Worm (Caenorhabditis elegans) whole organism, L4 larva: Measurements from ENCODE around the gene R11F4.1.

ENCODE experiments used
- R02D3.7 ChIP-seq: fragments of 150-350 bp; sonication (generic microtip); optimal IDR thresholded peaks from 3 replicates; lab custom pipeline; 2014; ENCODE audit warnings: missing biosample characterization, missing genetic modification characterization
- Y5F2A.4 ChIP-seq: fragments of 200-800 bp; sonication (Bioruptor generic); optimal IDR thresholded peaks from 2 replicates; lab custom pipeline; 2018; ENCODE audit warnings: mild to moderate bottlenecking, missing genetic modification characterization, missing compliant biosample characterization
- Y75B8A.6 ChIP-seq: fragments of 200-800 bp; sonication (Bioruptor generic); IDR thresholded peaks from 2 replicates; pipeline ENCODE4 v1.3.6; 2022; ENCODE audit warnings: missing genetic modification reagents, missing genetic modification characterization, missing compliant biosample characterization
- ZK546.5 ChIP-seq, 2 experiments: sonication (generic microtip); optimal IDR thresholded peaks; 2 replicates each; lab custom pipeline; 2017; ENCODE audit warnings: missing biosample characterization in 2 of 2, missing genetic modification characterization in 2 of 2
- aly-2 ChIP-seq: sonication (generic microtip); optimal IDR thresholded peaks from 2 replicates; lab custom pipeline; 2018; ENCODE audit warnings: missing biosample characterization, missing genetic modification characterization
- ama-1 ChIP-seq: fragments of 150-350 bp; optimal IDR thresholded peaks from 2 replicates; lab custom pipeline; 2014; ENCODE audit warnings: inconsistent platforms, mixed read lengths
- ceh-32 ChIP-seq: sonication (generic microtip); optimal IDR thresholded peaks from 2 replicates; lab custom pipeline; 2016; ENCODE audit warnings: mild to moderate bottlenecking, missing genetic modification characterization, missing compliant biosample characterization; ENCODE audit not compliant: poor library complexity
- ceh-44 ChIP-seq: fragments of 200-800 bp; sonication (Bioruptor generic); IDR thresholded peaks from 2 replicates; pipeline ENCODE4 v1.3.6; 2022; ENCODE audit warnings: missing genetic modification reagents, missing genetic modification characterization, missing compliant biosample characterization
- ces-1 ChIP-seq: fragments of 150-350 bp; sonication (generic microtip); optimal IDR thresholded peaks from 4 replicates; lab custom pipeline; 2014; ENCODE audit warnings: missing biosample characterization, missing genetic modification reagents, missing genetic modification characterization
- ctbp-1 ChIP-seq: fragments of 200-800 bp; sonication (Bioruptor generic); IDR thresholded peaks from 2 replicates; pipeline ENCODE4 v1.3.6; 2022; ENCODE audit warnings: missing genetic modification reagents, missing genetic modification characterization, missing compliant biosample characterization
- daf-16 ChIP-seq, 3 experiments: sonication (generic microtip); optimal IDR thresholded peaks; 2 replicates each; lab custom pipeline; 2016 to 2017; ENCODE audit warnings: missing genetic modification characterization in 3 of 3, missing genetic modification reagents in 3 of 3, mild to moderate bottlenecking in 2 of 3, missing compliant biosample characterization in 2 of 3, missing biosample characterization in 1 of 3, moderate library complexity in 1 of 3
- daf-19 ChIP-seq: fragments of 200-800 bp; sonication (Bioruptor generic); conservative IDR thresholded peaks from 2 replicates; pipeline ENCODE4 v1.3.6; 2022; ENCODE audit warnings: missing genetic modification characterization, missing compliant biosample characterization
- dmd-6 ChIP-seq: fragments of 200-800 bp; sonication (Bioruptor generic); IDR thresholded peaks from 2 replicates; pipeline ENCODE4 v1.3.6; 2022; ENCODE audit warnings: missing genetic modification reagents, missing genetic modification characterization, missing compliant biosample characterization
- dmd-8 ChIP-seq: fragments of 200-800 bp; sonication (Bioruptor generic); IDR thresholded peaks from 2 replicates; pipeline ENCODE4 v1.3.6; 2022; ENCODE audit warnings: missing genetic modification characterization, missing compliant biosample characterization
- dmd-9 ChIP-seq: fragments of 200-800 bp; sonication (Bioruptor generic); IDR thresholded peaks from 2 replicates; pipeline ENCODE4 v1.3.6; 2022; ENCODE audit warnings: missing genetic modification reagents, missing genetic modification characterization, missing compliant biosample characterization
- duxl-1 ChIP-seq: sonication (generic microtip); optimal IDR thresholded peaks from 2 replicates; lab custom pipeline; 2016; ENCODE audit warnings: mild to moderate bottlenecking, missing genetic modification characterization, moderate library complexity, missing compliant biosample characterization; ENCODE audit not compliant: poor library complexity
- dve-1 ChIP-seq: sonication (generic microtip); optimal IDR thresholded peaks from 2 replicates; lab custom pipeline; 2017; ENCODE audit warnings: antibody characterized with exemption, mild to moderate bottlenecking, missing genetic modification characterization, missing compliant biosample characterization; ENCODE audit not compliant: insufficient read depth
- fkh-10 ChIP-seq: fragments of 150-350 bp; optimal IDR thresholded peaks from 2 replicates; lab custom pipeline; 2014; ENCODE audit warnings: missing biosample characterization, missing genetic modification reagents, missing genetic modification characterization
- fos-1 ChIP-seq: fragments of 150-350 bp; optimal IDR thresholded peaks from 2 replicates; lab custom pipeline; 2014; ENCODE audit warnings: missing biosample characterization, missing genetic modification characterization
- gei-8 ChIP-seq: fragments of 200-800 bp; sonication (Bioruptor generic); optimal IDR thresholded peaks from 2 replicates; lab custom pipeline; 2018; ENCODE audit warnings: mild to moderate bottlenecking, missing genetic modification characterization, missing compliant biosample characterization
- hlh-11 ChIP-seq: fragments of 200-800 bp; sonication (Bioruptor generic); optimal IDR thresholded peaks from 2 replicates; lab custom pipeline; 2018; ENCODE audit warnings: mild to moderate bottlenecking, missing genetic modification characterization, missing compliant biosample characterization
- hlh-30 ChIP-seq: sonication (generic microtip); optimal IDR thresholded peaks from 2 replicates; lab custom pipeline; 2017; ENCODE audit warnings: antibody characterized with exemption, mild to moderate bottlenecking, missing genetic modification characterization, missing compliant biosample characterization; ENCODE audit not compliant: insufficient read depth
- hmg-1.1 ChIP-seq: fragments of 200-800 bp; sonication (Bioruptor generic); IDR thresholded peaks from 2 replicates; pipeline ENCODE4 v1.3.6; 2022; ENCODE audit warnings: missing genetic modification reagents, missing genetic modification characterization, missing compliant biosample characterization
- lim-7 ChIP-seq: fragments of 200-800 bp; sonication (Bioruptor generic); IDR thresholded peaks from 2 replicates; pipeline ENCODE4 v1.3.6; 2022; ENCODE audit warnings: missing genetic modification characterization, missing compliant biosample characterization
- lin-13 ChIP-seq: fragments of 150-350 bp; optimal IDR thresholded peaks from 2 replicates; lab custom pipeline; 2014; ENCODE audit warnings: missing biosample characterization, missing genetic modification reagents, missing genetic modification characterization
- lin-39 ChIP-seq: fragments of 150-350 bp; optimal IDR thresholded peaks from 2 replicates; lab custom pipeline; 2014; ENCODE audit warnings: missing biosample characterization, missing genetic modification reagents, missing genetic modification characterization
- lsy-2 ChIP-seq, 2 experiments: fragments of 150-350 bp in 1 of 2; sonication (generic microtip) in 1 of 2; optimal IDR thresholded peaks; 2 replicates each; lab custom pipeline; 2014 to 2017; ENCODE audit warnings: missing biosample characterization in 2 of 2, missing genetic modification characterization in 2 of 2
- mdl-1 ChIP-seq, 2 experiments: fragments of 150-350 bp in 1 of 2; sonication (generic microtip) in 1 of 2; optimal IDR thresholded peaks; 2 replicates each; lab custom pipeline; 2014 to 2017; ENCODE audit warnings: missing biosample characterization in 2 of 2, missing genetic modification characterization in 2 of 2
- mep-1 ChIP-seq: fragments of 150-350 bp; sonication (generic microtip); optimal IDR thresholded peaks from 3 replicates; lab custom pipeline; 2014; ENCODE audit warnings: missing biosample characterization, missing genetic modification characterization
- mxl-2 ChIP-seq: fragments of 200-800 bp; sonication (Bioruptor generic); conservative IDR thresholded peaks from 2 replicates; pipeline ENCODE4 v1.3.6; 2022; ENCODE audit warnings: missing genetic modification reagents, missing genetic modification characterization, missing compliant biosample characterization
- mxl-3 ChIP-seq: fragments of 200-800 bp; sonication (Bioruptor generic); optimal IDR thresholded peaks from 2 replicates; lab custom pipeline; 2018; ENCODE audit warnings: mild to moderate bottlenecking, missing genetic modification characterization, missing compliant biosample characterization
- nhr-11 ChIP-seq: fragments of 150-350 bp; optimal IDR thresholded peaks from 2 replicates; lab custom pipeline; 2014; ENCODE audit warnings: missing biosample characterization, missing genetic modification characterization
- nhr-25 ChIP-seq: sonication (generic microtip); optimal IDR thresholded peaks from 2 replicates; lab custom pipeline; 2017; ENCODE audit warnings: missing genetic modification characterization, mild to moderate bottlenecking, missing compliant biosample characterization, antibody characterized with exemption, moderate library complexity, borderline replicate concordance; ENCODE audit not compliant: insufficient read depth
- nhr-28 ChIP-seq: fragments of 150-350 bp; optimal IDR thresholded peaks from 2 replicates; lab custom pipeline; 2014; ENCODE audit warnings: missing biosample characterization, missing genetic modification characterization
- nhr-41 ChIP-seq: fragments of 200-800 bp; sonication (Bioruptor generic); IDR thresholded peaks from 2 replicates; pipeline ENCODE4 v1.3.6; 2022; ENCODE audit warnings: missing genetic modification reagents, missing genetic modification characterization, missing compliant biosample characterization
- nhr-48 ChIP-seq: sonication (generic microtip); optimal IDR thresholded peaks from 2 replicates; lab custom pipeline; 2016; ENCODE audit warnings: mild to moderate bottlenecking, missing genetic modification characterization, missing compliant biosample characterization
- nhr-76 ChIP-seq: fragments of 150-350 bp; optimal IDR thresholded peaks from 2 replicates; lab custom pipeline; 2014; ENCODE audit warnings: missing biosample characterization, missing genetic modification characterization
- nhr-77 ChIP-seq: fragments of 150-350 bp; optimal IDR thresholded peaks from 2 replicates; lab custom pipeline; 2014; ENCODE audit warnings: missing biosample characterization, missing genetic modification characterization
- php-3 ChIP-seq: fragments of 200-800 bp; sonication (Bioruptor generic); IDR thresholded peaks from 2 replicates; pipeline ENCODE4 v1.3.6; 2022; ENCODE audit warnings: missing genetic modification reagents, missing genetic modification characterization, missing compliant biosample characterization
- sdz-12 ChIP-seq: fragments of 200-800 bp; sonication (Bioruptor generic); optimal IDR thresholded peaks from 2 replicates; lab custom pipeline; 2018; ENCODE audit warnings: mild to moderate bottlenecking, missing genetic modification characterization, missing compliant biosample characterization
- snpc-4 ChIP-seq: fragments of 150-350 bp; optimal IDR thresholded peaks from 2 replicates; lab custom pipeline; 2014; ENCODE audit warnings: missing biosample characterization, missing genetic modification characterization
- tag-97 ChIP-seq: fragments of 200-800 bp; sonication (Bioruptor generic); IDR thresholded peaks from 2 replicates; pipeline ENCODE4 v1.3.6; 2022; ENCODE audit warnings: missing genetic modification characterization, missing compliant biosample characterization
- tra-1 ChIP-seq: fragments of 200-800 bp; sonication (Bioruptor generic); IDR thresholded peaks from 2 replicates; pipeline ENCODE4 v1.3.6; 2022; ENCODE audit warnings: missing genetic modification reagents, missing genetic modification characterization, missing compliant biosample characterization
- unc-39 ChIP-seq: sonication (generic microtip); optimal IDR thresholded peaks from 2 replicates; lab custom pipeline; 2017; ENCODE audit warnings: missing biosample characterization, missing genetic modification characterization
- unc-62 ChIP-seq, 3 experiments: fragments of 150-350 bp in 1 of 3; sonication (generic microtip); optimal IDR thresholded peaks in 2 of 3; peaks in 1 of 3; 1 replicate in 1 of 3; 2 replicates in 2 of 3; lab custom pipeline; 2014 to 2017; ENCODE audit warnings: missing biosample characterization in 3 of 3, missing genetic modification characterization in 3 of 3, missing genetic modification reagents in 3 of 3, missing genotype in 1 of 3
- zag-1 ChIP-seq: fragments of 150-350 bp; optimal IDR thresholded peaks from 2 replicates; lab custom pipeline; 2014; ENCODE audit warnings: missing biosample characterization, missing genetic modification characterization
- zfp-3 ChIP-seq: fragments of 200-800 bp; sonication (Bioruptor generic); conservative IDR thresholded peaks from 2 replicates; pipeline ENCODE4 v1.3.6; 2022; ENCODE audit warnings: missing genetic modification reagents, missing genetic modification characterization, missing compliant biosample characterization
- zip-2 ChIP-seq: fragments of 150-350 bp; optimal IDR thresholded peaks from 2 replicates; lab custom pipeline; 2014; ENCODE audit warnings: missing biosample characterization, missing genetic modification characterization
- ztf-11 ChIP-seq: fragments of 150-350 bp; optimal IDR thresholded peaks from 2 replicates; lab custom pipeline; 2014; ENCODE audit warnings: missing biosample characterization, missing genetic modification characterization

R11F4.1 gene

ce11 chrII:4090790-4091189, 940 bp upstream of the R11F4.1 start:
- TF ChIP-seq ZK546.5 (tag; optimal IDR thresholded peaks at IDR 0.05; lab: Kevin White, UChicago) (no peak), php-3 (GFP tag; lab: Robert Waterston, UW) (no peak), ctbp-1 (GFP tag; lab: Robert Waterston, UW) (no peak), mxl-3 (GFP tag; lab: Kevin White, UChicago) (peak; percentile 88), daf-16 (GFP tag; optimal IDR thresholded peaks at IDR 0.05; lab: Kevin White, UChicago) (no peak), daf-16 (tag; optimal IDR thresholded peaks at IDR 0.05; lab: Kevin White, UChicago) (peak; percentile 34), nhr-77 (tag; lab: Kevin White, UChicago) (peak; percentile 39), nhr-25 (tag; lab: Kevin White, UChicago) (no peak), nhr-48 (tag; lab: Kevin White, UChicago) (peak; percentile 56), tra-1 (GFP tag; lab: Robert Waterston, UW) (0 out of 2 replicates have a peak, but pooled peaks have one; percentile 25), duxl-1 (tag; lab: Kevin White, UChicago) (no peak), lim-7 (no peak), fos-1 (tag; lab: Kevin White, UChicago) (no peak), dmd-8 (GFP tag; lab: Robert Waterston, UW) (no peak), dmd-9 (GFP tag; lab: Robert Waterston, UW) (no peak), tag-97 (no peak), ama-1 (peak; percentile 1), hlh-30 (tag; lab: Kevin White, UChicago) (peak; percentile 82), ces-1 (GFP tag; lab: Kevin White, UChicago) (no peak), zip-2 (tag; lab: Kevin White, UChicago) (no peak), unc-62 (GFP tag; optimal IDR thresholded peaks at IDR 0.05 in 1 of 2; lab: Kevin White, UChicago) (peak in 1 of 2 experiments; percentile 24), unc-62 (tag; optimal IDR thresholded peaks at IDR 0.05; lab: Kevin White, UChicago) (no peak), lin-13 (GFP tag; lab: Kevin White, UChicago) (no peak), mdl-1 (tag; optimal IDR thresholded peaks at IDR 0.05; lab: Kevin White, UChicago) (peak in 1 of 2 experiments; percentile 41), fkh-10 (GFP tag; lab: Kevin White, UChicago) (no peak), ceh-44 (GFP tag; lab: Robert Waterston, UW) (no peak), dmd-6 (peak; percentile 51; the same call in 1 of the 2 replicates), nhr-11 (no peak), ceh-32 (tag; lab: Kevin White, UChicago) (no peak), snpc-4 (tag; lab: Kevin White, UChicago) (no peak), hlh-11 (peak; percentile 73), Y75B8A.6 (GFP tag; lab: Robert Waterston, UW) (no peak), Y5F2A.4 (no peak), R02D3.7 (tag; lab: Kevin White, UChicago) (no peak), unc-39 (tag; lab: Kevin White, UChicago) (no peak), mep-1 (tag; lab: Kevin White, UChicago) (no peak), zag-1 (tag; lab: Kevin White, UChicago) (no peak), dve-1 (tag; lab: Kevin White, UChicago) (peak; percentile 35), nhr-28 (tag; lab: Kevin White, UChicago) (peak; percentile 73), aly-2 (no peak)

- TF ChIP-seq unc-62 (GFP tag; optimal IDR thresholded peaks at IDR 0.05 in 1 of 2; lab: Kevin White, UChicago) = peak in 1 of 2 experiments; percentile 58
- no peak for TF ChIP-seq unc-62 (tag; optimal IDR thresholded peaks at IDR 0.05; lab: Kevin White, UChicago)
- no peak for TF ChIP-seq R02D3.7 (tag; lab: Kevin White, UChicago)
- TF ChIP-seq zfp-3 (GFP tag; lab: Robert Waterston, UW) = peak; percentile 48; the same call in 1 of the 2 replicates
- TF ChIP-seq nhr-25 (tag; lab: Kevin White, UChicago) = no peak
- TF ChIP-seq nhr-76 (tag; lab: Kevin White, UChicago) = no peak
- no peak for TF ChIP-seq mxl-2 (GFP tag; lab: Robert Waterston, UW)
- no peak for TF ChIP-seq nhr-48 (tag; lab: Kevin White, UChicago)
- TF ChIP-seq ztf-11 (tag; lab: Kevin White, UChicago) = no peak
- TF ChIP-seq Y5F2A.4 = no peak
- TF ChIP-seq gei-8 (GFP tag; lab: Kevin White, UChicago) = no peak
- no peak for TF ChIP-seq tag-97
- no peak for TF ChIP-seq lin-39 (tag; lab: Kevin White, UChicago)
- no peak for TF ChIP-seq sdz-12 (GFP tag; lab: Kevin White, UChicago)
- TF ChIP-seq lin-13 (GFP tag; lab: Kevin White, UChicago) = no peak
- no peak for TF ChIP-seq zag-1 (tag; lab: Kevin White, UChicago)
- no peak for TF ChIP-seq nhr-41 (GFP tag; lab: Robert Waterston, UW)
- TF ChIP-seq hmg-1.1 = no peak
- no peak for TF ChIP-seq mdl-1 (tag; optimal IDR thresholded peaks at IDR 0.05; lab: Kevin White, UChicago)
- no peak for TF ChIP-seq daf-19 (GFP tag; lab: Robert Waterston, UW)
- peak in 1 of 2 experiments; percentile 39 for TF ChIP-seq lsy-2 (tag; optimal IDR thresholded peaks at IDR 0.05; lab: Kevin White, UChicago)
Observed at ce11 chrII:4092502-4092901, 772 bp downstream of the R11F4.1 start.
